Worm (Caenorhabditis elegans) whole organism, L2 larva: ENCODE data around the gene mbl-1.

Experiments used
- aly-2 ChIP-seq: fragments of 150-350 bp; optimal IDR thresholded peaks from 2 replicates; lab custom pipeline; 2014; ENCODE audit warnings: missing biosample characterization, missing genetic modification characterization
- egl-27 ChIP-seq: sonication (generic microtip); optimal IDR thresholded peaks from 3 replicates; lab custom pipeline; 2017; ENCODE audit warnings: missing biosample characterization, missing genetic modification reagents, missing genetic modification characterization
- nhr-23 ChIP-seq: fragments of 150-350 bp; optimal IDR thresholded peaks from 2 replicates; lab custom pipeline; 2014; ENCODE audit warnings: missing biosample characterization, missing genetic modification reagents, missing genetic modification characterization
- nhr-237 ChIP-seq: fragments of 150-350 bp; optimal IDR thresholded peaks from 2 replicates; lab custom pipeline; 2014; ENCODE audit warnings: missing biosample characterization, missing genetic modification characterization
- nhr-25 ChIP-seq: fragments of 150-350 bp; sonication (generic microtip); optimal IDR thresholded peaks from 3 replicates; lab custom pipeline; 2014; ENCODE audit warnings: missing biosample characterization, missing genetic modification characterization
- nhr-77 ChIP-seq: fragments of 150-350 bp; optimal IDR thresholded peaks from 2 replicates; lab custom pipeline; 2014; ENCODE audit warnings: missing biosample characterization, missing genetic modification characterization
- skn-1 ChIP-seq: sonication (generic microtip); optimal IDR thresholded peaks from 2 replicates; lab custom pipeline; 2017; ENCODE audit warnings: missing biosample characterization, missing genetic modification characterization
- snpc-4 ChIP-seq: fragments of 150-350 bp; optimal IDR thresholded peaks from 2 replicates; lab custom pipeline; 2014; ENCODE audit warnings: missing biosample characterization, missing genetic modification characterization
- unc-55 ChIP-seq: fragments of 150-350 bp; sonication (generic microtip); optimal IDR thresholded peaks from 3 replicates; lab custom pipeline; 2014; ENCODE audit warnings: missing biosample characterization, missing genetic modification reagents, missing genetic modification characterization
- unc-62 ChIP-seq: fragments of 150-350 bp; optimal IDR thresholded peaks from 2 replicates; lab custom pipeline; 2014; ENCODE audit warnings: missing biosample characterization, missing genetic modification reagents, missing genetic modification characterization

- TF ChIP-seq nhr-77 (tag; lab: Kevin White, UChicago) (no peak), nhr-237 (no peak), nhr-23 (tag; lab: Kevin White, UChicago) (no peak), snpc-4 (tag; lab: Kevin White, UChicago) (no peak), nhr-25 (no peak), aly-2 (no peak), egl-27 (no peak), unc-55 (GFP tag; lab: Kevin White, UChicago) (no peak), unc-62 (GFP tag; lab: Kevin White, UChicago) (no peak), skn-1 (tag; lab: Kevin White, UChicago) (no peak)
These were observed 15.1 kb downstream of the mbl-1 start for ce11 chrX:16993524-16993923.
